Worm (Caenorhabditis elegans) whole organism, midembryonic: ENCODE results near the gene srx-13.

Experiments used
- T22C8.4 ChIP-seq: fragments of 200-800 bp; sonication (Bioruptor generic); IDR thresholded peaks from 2 replicates; pipeline ENCODE4 v1.3.6; 2022; ENCODE audit warnings: missing genetic modification characterization, missing compliant biosample characterization
- cog-1 ChIP-seq: sonication (generic microtip); optimal IDR thresholded peaks from 2 replicates; lab custom pipeline; 2016; ENCODE audit warnings: missing genetic modification characterization, missing compliant biosample characterization
- flt-1 ChIP-seq: fragments of 200-800 bp; sonication (Bioruptor generic); IDR thresholded peaks from 2 replicates; pipeline ENCODE4 v1.3.6; 2022; ENCODE audit warnings: missing genetic modification characterization, missing compliant biosample characterization
- klf-2 ChIP-seq: fragments of 200-800 bp; sonication (Bioruptor generic); conservative IDR thresholded peaks from 2 replicates; pipeline ENCODE4 v1.3.6; 2022; ENCODE audit warnings: missing genetic modification reagents, missing genetic modification characterization, missing compliant biosample characterization
- med-1 ChIP-seq: sonication (generic microtip); optimal IDR thresholded peaks from 2 replicates; lab custom pipeline; 2017; ENCODE audit warnings: missing genetic modification characterization, mild to moderate bottlenecking, missing compliant biosample characterization, antibody characterized with exemption, missing genetic modification reagents; ENCODE audit not compliant: insufficient read depth

DNA sequence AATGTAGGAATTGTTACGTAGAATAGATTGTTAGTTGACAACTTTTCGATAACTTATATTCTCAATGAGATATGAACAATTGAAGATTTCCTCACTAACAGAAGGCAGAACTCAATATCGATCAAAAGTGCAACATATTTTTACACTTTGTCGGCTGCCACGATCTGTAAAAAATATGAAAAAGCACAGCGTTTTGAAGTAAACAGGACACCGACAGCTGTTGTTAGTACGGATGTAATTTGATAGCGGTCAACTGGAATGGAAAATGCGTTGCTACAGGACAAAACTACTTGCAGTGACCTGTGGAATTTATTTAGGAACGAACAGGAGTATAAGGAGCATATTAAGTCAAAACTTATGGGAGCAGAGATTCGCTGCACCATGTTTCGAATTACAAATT is 12.5 kb downstream of the srx-13 start:
- no peak for TF ChIP-seq med-1
- no peak for TF ChIP-seq klf-2 (GFP tag; lab: Robert Waterston, UW)
- TF ChIP-seq T22C8.4 (GFP tag; lab: Robert Waterston, UW), result no peak
- no peak for TF ChIP-seq flt-1 (GFP tag; lab: Robert Waterston, UW)
- TF ChIP-seq cog-1, result no peak
